Fruit fly (Drosophila melanogaster) S2 (cell line): ENCODE data around the gene ase.
A peak's percentile ranks its signal among the peaks of the same experiment; 100 is the strongest.
"Not testable (repeated sequence)": the region's sequence is repeated elsewhere in the genome, so short reads cannot be mapped to it uniquely, and the experiment has no call there.

Experiments used
- CG8478 ChIP-seq: fragments of >200 bp; optimal IDR thresholded peaks from 2 replicates; lab custom pipeline; 2018
- CTCF ChIP-seq, 2 experiments: fragments of >200 bp; optimal IDR thresholded peaks; 2 replicates each; lab custom pipeline; 2018

ase gene

dm6 chrX:470626-471025 lies 10.1 kb downstream of the ase start, which contains the start of gene CG32816:
Gene CG32816, minus strand, starts transcription at chrX:470726.
- TF ChIP-seq CTCF (optimal IDR thresholded peaks at IDR 0.05; lab: Kevin White, UChicago) (no peak), CG8478 (lab: Kevin White, UChicago) (no peak)

dm6 chrX:476230-477143 lies 15.9 kb downstream of the ase start, which contains the start of the genes ebo and CG13373:
Gene ebo, minus strand, starts transcription at chrX:476579.
Gene CG13373, plus strand, starts transcription at chrX:476984.
- no peak for TF ChIP-seq CTCF (optimal IDR thresholded peaks at IDR 0.05; lab: Kevin White, UChicago)
- no peak for TF ChIP-seq CG8478 (lab: Kevin White, UChicago)

- TF ChIP-seq CTCF (optimal IDR thresholded peaks at IDR 0.05; lab: Kevin White, UChicago) (no peak), CG8478 (lab: Kevin White, UChicago) (no peak)
Measured at dm6 chrX:478766-479165, 18.2 kb downstream of the ase start, which contains the start of gene CG32817. Gene CG32817, plus strand, starts transcription at chrX:479066.

- TF ChIP-seq CG8478 (lab: Kevin White, UChicago); CTCF (optimal IDR thresholded peaks at IDR 0.05; lab: Kevin White, UChicago): not testable (repeated sequence)
Measured at dm6 chrX:481642-482041, 21.1 kb downstream of the ase start, which contains the start of gene CG3176. Gene CG3176, plus strand, starts transcription at chrX:481862.

dm6 chrX:487517-487957 lies 27.0 kb downstream of the ase start, which contains the start of the genes CG18273 and CG3156:
Gene CG18273, minus strand, starts transcription at chrX:487581.
Gene CG3156, plus strand, starts transcription at chrX:487878.
- no peak for TF ChIP-seq CTCF (optimal IDR thresholded peaks at IDR 0.05; lab: Kevin White, UChicago)

- TF ChIP-seq CG8478 (lab: Kevin White, UChicago): no peak
- TF ChIP-seq CTCF (optimal IDR thresholded peaks at IDR 0.05; lab: Kevin White, UChicago): no peak
Measured at dm6 chrX:492701-493299, 32.3 kb downstream of the ase start.

dm6 chrX:493445-494190 lies 33.1 kb downstream of the ase start, which contains the start of gene CG17896:
Gene CG17896, minus strand, starts transcription at chrX:493495.
- TF ChIP-seq CG8478 (lab: Kevin White, UChicago): no peak
- TF ChIP-seq CTCF (optimal IDR thresholded peaks at IDR 0.05; lab: Kevin White, UChicago): no peak

- no peak for TF ChIP-seq CG8478 (lab: Kevin White, UChicago)
- TF ChIP-seq CTCF (optimal IDR thresholded peaks at IDR 0.05; lab: Kevin White, UChicago): no peak
Measured at dm6 chrX:494191-494554, 33.6 kb downstream of the ase start.

dm6 chrX:494607-495006 lies 34.1 kb downstream of the ase start, which contains the start of gene CG17778:
Gene CG17778, plus strand, starts transcription at chrX:494614.
- TF ChIP-seq CG8478 (lab: Kevin White, UChicago) (no peak), CTCF (optimal IDR thresholded peaks at IDR 0.05; lab: Kevin White, UChicago) (no peak)

dm6 chrX:496326-496725 lies 35.8 kb downstream of the ase start, which contains the start of gene svr:
Gene svr, plus strand, starts transcription at chrX:496446.
- TF ChIP-seq CG8478 (lab: Kevin White, UChicago): no peak
- peak; percentile 29 to 51 for TF ChIP-seq CTCF (optimal IDR thresholded peaks at IDR 0.05; lab: Kevin White, UChicago)

- TF ChIP-seq CG8478 (lab: Kevin White, UChicago): no peak
- TF ChIP-seq CTCF (optimal IDR thresholded peaks at IDR 0.05; lab: Kevin White, UChicago): no peak
Measured at dm6 chrX:497425-497824, 36.9 kb downstream of the ase start.

dm6 chrX:498434-498833 lies 37.9 kb downstream of the ase start:
- no peak for TF ChIP-seq CG8478 (lab: Kevin White, UChicago)
- TF ChIP-seq CTCF (optimal IDR thresholded peaks at IDR 0.05; lab: Kevin White, UChicago): no peak

- TF ChIP-seq CG8478 (lab: Kevin White, UChicago) (no peak), CTCF (optimal IDR thresholded peaks at IDR 0.05; lab: Kevin White, UChicago) (no peak)
Measured at dm6 chrX:498924-499588, 38.5 kb downstream of the ase start.
